Fruit fly (Drosophila melanogaster) Kc167 (cell line): ENCODE measurements around the gene ry.

Experiments used
- h ChIP-seq: fragments of >200 bp; optimal IDR thresholded peaks from 3 replicates; lab custom pipeline; 2018; ENCODE audit warnings: missing external identifiers
- insv ChIP-seq: fragments of >200 bp; optimal IDR thresholded peaks from 3 replicates; lab custom pipeline; 2018; ENCODE audit warnings: missing external identifiers
- ttk ChIP-seq: sonication (Bioruptor generic); optimal IDR thresholded peaks from 2 replicates; lab custom pipeline; 2017; ENCODE audit warnings: missing external identifiers

dm6 chr3R:13044459-13044858 lies 12.1 kb downstream of the ry start, which contains the start of gene Hsc70-2:
- TF ChIP-seq ttk (lab: Kevin White, UChicago) (no peak), h (lab: Kevin White, UChicago) (no peak), insv (no peak)
